Fruit fly (Drosophila melanogaster) S2 (cell line): ENCODE data around the gene CG34164.

Experiments used
- CG8478 ChIP-seq: fragments of >200 bp; optimal IDR thresholded peaks from 2 replicates; lab custom pipeline; 2018
- CTCF ChIP-seq, 2 experiments: fragments of >200 bp; optimal IDR thresholded peaks; 2 replicates each; lab custom pipeline; 2018

DNA sequence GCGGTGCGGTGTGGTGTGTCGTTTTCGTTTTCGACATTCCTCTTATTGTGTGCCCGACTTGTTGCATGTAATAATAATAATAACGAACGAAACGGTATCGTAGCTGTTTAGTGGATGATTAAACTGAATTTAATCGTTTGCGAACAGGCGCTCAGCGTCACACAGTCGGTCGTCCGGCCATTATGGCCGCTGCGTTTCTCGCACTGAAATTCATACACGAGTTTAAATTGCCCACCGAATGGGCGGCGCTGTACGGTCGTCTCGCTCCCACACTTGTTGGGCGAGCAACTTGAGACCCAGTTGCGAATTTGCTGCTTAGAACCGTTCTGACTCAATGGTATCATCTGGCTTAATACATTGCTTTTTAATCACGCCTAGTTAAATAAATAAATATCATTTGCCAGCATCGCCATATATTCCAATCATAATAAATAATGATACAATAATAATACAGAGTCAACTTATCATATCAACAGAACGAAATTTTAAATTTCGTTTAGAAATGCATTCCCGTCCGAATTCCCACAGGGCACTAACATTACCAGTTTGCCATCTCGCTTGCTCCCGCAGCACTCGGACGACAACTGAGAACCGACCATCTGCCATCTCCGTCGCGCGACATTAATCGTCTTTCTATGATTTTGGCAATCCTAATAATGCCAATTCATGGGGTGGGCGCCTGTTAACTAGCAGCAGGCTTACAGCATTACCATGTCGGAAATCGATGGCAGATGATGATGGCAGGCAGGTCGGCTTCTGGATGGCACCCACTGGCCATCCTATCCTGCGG lies 45.1 kb upstream of the CG34164 start:
- TF ChIP-seq CG8478 (lab: Kevin White, UChicago), result peak; percentile 73
- TF ChIP-seq CTCF (optimal IDR thresholded peaks at IDR 0.05; lab: Kevin White, UChicago), result peak in 1 of 2 experiments; percentile 28
